Worm (Caenorhabditis elegans) whole organism, L4 larva: Measurements from ENCODE around the gene grl-25.

Experiments
- T26A8.4 ChIP-seq: fragments of 200-800 bp; sonication (Bioruptor generic); IDR thresholded peaks from 2 replicates; pipeline ENCODE4 v1.3.6; 2022; ENCODE audit warnings: missing genetic modification characterization, missing compliant biosample characterization
- Y48G9A.11 ChIP-seq: fragments of 200-800 bp; sonication (Bioruptor generic); IDR thresholded peaks from 2 replicates; pipeline ENCODE4 v1.3.6; 2022; ENCODE audit warnings: missing genetic modification reagents, missing genetic modification characterization, missing compliant biosample characterization
- ceh-28 ChIP-seq: fragments of 150-350 bp; optimal IDR thresholded peaks from 2 replicates; lab custom pipeline; 2014; ENCODE audit warnings: missing biosample characterization, missing genetic modification reagents, missing genetic modification characterization
- ceh-82 ChIP-seq: sonication (generic microtip); optimal IDR thresholded peaks from 2 replicates; lab custom pipeline; 2017; ENCODE audit warnings: missing biosample characterization, missing genetic modification characterization
- ces-1 ChIP-seq: fragments of 150-350 bp; sonication (generic microtip); optimal IDR thresholded peaks from 4 replicates; lab custom pipeline; 2014; ENCODE audit warnings: missing biosample characterization, missing genetic modification reagents, missing genetic modification characterization
- daf-12 ChIP-seq: fragments of 150-350 bp; optimal IDR thresholded peaks from 2 replicates; lab custom pipeline; 2014; ENCODE audit warnings: missing biosample characterization, missing genetic modification reagents, missing genetic modification characterization
- dpl-1 ChIP-seq: fragments of 150-350 bp; optimal IDR thresholded peaks from 2 replicates; lab custom pipeline; 2014; ENCODE audit warnings: missing biosample characterization, missing genetic modification reagents, missing genetic modification characterization
- duxl-1 ChIP-seq: sonication (generic microtip); optimal IDR thresholded peaks from 2 replicates; lab custom pipeline; 2016; ENCODE audit warnings: mild to moderate bottlenecking, missing genetic modification characterization, moderate library complexity, missing compliant biosample characterization; ENCODE audit not compliant: poor library complexity
- egl-43 ChIP-seq: fragments of 200-800 bp; sonication (Bioruptor generic); IDR thresholded peaks from 2 replicates; pipeline ENCODE4 v1.3.6; 2022; ENCODE audit warnings: missing genetic modification reagents, missing genetic modification characterization, missing compliant biosample characterization
- fkh-10 ChIP-seq: fragments of 150-350 bp; optimal IDR thresholded peaks from 2 replicates; lab custom pipeline; 2014; ENCODE audit warnings: missing biosample characterization, missing genetic modification reagents, missing genetic modification characterization
- hlh-11 ChIP-seq: fragments of 200-800 bp; sonication (Bioruptor generic); optimal IDR thresholded peaks from 2 replicates; lab custom pipeline; 2018; ENCODE audit warnings: mild to moderate bottlenecking, missing genetic modification characterization, missing compliant biosample characterization
- hlh-30 ChIP-seq: sonication (generic microtip); optimal IDR thresholded peaks from 2 replicates; lab custom pipeline; 2017; ENCODE audit warnings: antibody characterized with exemption, mild to moderate bottlenecking, missing genetic modification characterization, missing compliant biosample characterization; ENCODE audit not compliant: insufficient read depth
- hmg-1.1 ChIP-seq: fragments of 200-800 bp; sonication (Bioruptor generic); IDR thresholded peaks from 2 replicates; pipeline ENCODE4 v1.3.6; 2022; ENCODE audit warnings: missing genetic modification reagents, missing genetic modification characterization, missing compliant biosample characterization
- lin-13 ChIP-seq: fragments of 150-350 bp; optimal IDR thresholded peaks from 2 replicates; lab custom pipeline; 2014; ENCODE audit warnings: missing biosample characterization, missing genetic modification reagents, missing genetic modification characterization
- lin-15B ChIP-seq: fragments of 150-350 bp; sonication (generic microtip); optimal IDR thresholded peaks from 3 replicates; lab custom pipeline; 2014; ENCODE audit warnings: missing biosample characterization, missing genetic modification characterization
- lsy-2 ChIP-seq, 2 experiments: fragments of 150-350 bp in 1 of 2; sonication (generic microtip) in 1 of 2; optimal IDR thresholded peaks; 2 replicates each; lab custom pipeline; 2014 to 2017; ENCODE audit warnings: missing biosample characterization in 2 of 2, missing genetic modification characterization in 2 of 2
- madf-9 ChIP-seq: fragments of 200-800 bp; sonication (Bioruptor generic); conservative IDR thresholded peaks from 2 replicates; pipeline ENCODE4 v1.3.6; 2022; ENCODE audit warnings: missing genetic modification reagents, missing genetic modification characterization, missing compliant biosample characterization
- mdl-1 ChIP-seq, 2 experiments: fragments of 150-350 bp in 1 of 2; sonication (generic microtip) in 1 of 2; optimal IDR thresholded peaks; 2 replicates each; lab custom pipeline; 2014 to 2017; ENCODE audit warnings: missing biosample characterization in 2 of 2, missing genetic modification characterization in 2 of 2
- mep-1 ChIP-seq: fragments of 150-350 bp; sonication (generic microtip); optimal IDR thresholded peaks from 3 replicates; lab custom pipeline; 2014; ENCODE audit warnings: missing biosample characterization, missing genetic modification characterization
- mes-2 ChIP-seq: sonication (generic microtip); optimal IDR thresholded peaks from 2 replicates; lab custom pipeline; 2016; ENCODE audit warnings: missing genotype, mild to moderate bottlenecking, missing genetic modification characterization, missing compliant biosample characterization; ENCODE audit not compliant: poor library complexity, severe bottlenecking
- mxl-2 ChIP-seq: fragments of 200-800 bp; sonication (Bioruptor generic); conservative IDR thresholded peaks from 2 replicates; pipeline ENCODE4 v1.3.6; 2022; ENCODE audit warnings: missing genetic modification reagents, missing genetic modification characterization, missing compliant biosample characterization
- nhr-11 ChIP-seq: fragments of 150-350 bp; optimal IDR thresholded peaks from 2 replicates; lab custom pipeline; 2014; ENCODE audit warnings: missing biosample characterization, missing genetic modification characterization
- nhr-28 ChIP-seq: fragments of 150-350 bp; optimal IDR thresholded peaks from 2 replicates; lab custom pipeline; 2014; ENCODE audit warnings: missing biosample characterization, missing genetic modification characterization
- nhr-6 ChIP-seq: fragments of 150-350 bp; optimal IDR thresholded peaks from 2 replicates; lab custom pipeline; 2014; ENCODE audit warnings: missing biosample characterization, missing genetic modification characterization
- nhr-77 ChIP-seq: fragments of 150-350 bp; optimal IDR thresholded peaks from 2 replicates; lab custom pipeline; 2014; ENCODE audit warnings: missing biosample characterization, missing genetic modification characterization
- pha-4 ChIP-seq, 2 experiments: fragments of 150-350 bp in 1 of 2; fragments of 200-800 bp in 1 of 2; sonication (Bioruptor generic) in 1 of 2; IDR thresholded peaks in 1 of 2; optimal IDR thresholded peaks in 1 of 2; 2 replicates each; pipeline versions ENCODE4 v1.3.6 to Lab custom; 2014 to 2022; ENCODE audit warnings: missing genetic modification characterization in 2 of 2, missing genetic modification reagents in 2 of 2, missing biosample characterization in 1 of 2, missing compliant biosample characterization in 1 of 2
- pqm-1 ChIP-seq: sonication (generic microtip); optimal IDR thresholded peaks from 2 replicates; lab custom pipeline; 2017; ENCODE audit warnings: missing biosample characterization, missing genetic modification characterization
- rbr-2 ChIP-seq: sonication (generic microtip); optimal IDR thresholded peaks from 2 replicates; lab custom pipeline; 2016; ENCODE audit warnings: missing genotype, missing genetic modification characterization, missing compliant biosample characterization
- set-16 ChIP-seq: fragments of 200-800 bp; sonication (Bioruptor generic); IDR thresholded peaks from 2 replicates; pipeline ENCODE4 v1.3.6; 2022; ENCODE audit warnings: missing genetic modification reagents, missing genetic modification characterization, missing compliant biosample characterization
- spr-1 ChIP-seq: sonication (generic microtip); optimal IDR thresholded peaks from 2 replicates; lab custom pipeline; 2016; ENCODE audit warnings: mild to moderate bottlenecking, missing genetic modification characterization, missing compliant biosample characterization
- unc-62 ChIP-seq, 3 experiments: fragments of 150-350 bp in 1 of 3; sonication (generic microtip); optimal IDR thresholded peaks in 2 of 3; peaks in 1 of 3; 1 replicate in 1 of 3; 2 replicates in 2 of 3; lab custom pipeline; 2014 to 2017; ENCODE audit warnings: missing biosample characterization in 3 of 3, missing genetic modification characterization in 3 of 3, missing genetic modification reagents in 3 of 3, missing genotype in 1 of 3
- vab-7 ChIP-seq: fragments of 200-800 bp; sonication (Bioruptor generic); IDR thresholded peaks from 2 replicates; pipeline ENCODE4 v1.3.6; 2022; ENCODE audit warnings: missing genetic modification reagents, missing genetic modification characterization, missing compliant biosample characterization
- ztf-7 ChIP-seq: fragments of 150-350 bp; optimal IDR thresholded peaks from 2 replicates; lab custom pipeline; 2014; ENCODE audit warnings: missing biosample characterization, missing genetic modification characterization

The grl-25 gene

DNA sequence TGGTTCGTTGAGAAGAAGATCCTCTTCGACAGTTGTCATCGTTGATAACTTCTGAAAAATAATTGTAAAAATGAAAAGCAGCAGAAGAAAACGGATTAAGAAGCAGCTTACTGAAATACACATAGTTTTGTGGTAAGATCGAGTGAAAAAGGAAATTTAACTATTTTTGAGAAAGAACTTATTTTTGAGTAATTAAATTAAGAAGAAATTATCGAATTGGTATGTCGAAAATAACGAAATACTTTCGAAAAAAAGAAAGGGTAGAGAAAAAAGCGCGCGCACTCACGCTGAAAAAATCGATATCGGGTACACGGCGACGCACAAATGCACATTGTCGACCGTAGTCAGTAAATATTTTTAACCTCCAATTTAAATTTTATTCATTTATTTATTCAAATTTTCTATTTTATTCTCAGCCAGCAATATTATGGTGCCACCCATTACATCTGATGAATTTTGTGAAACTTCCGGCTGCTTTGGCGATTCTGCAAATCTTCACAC is 5.9 kb upstream of the grl-25 start, which contains the start of the genes ZK643.5 and ZK643.2:
Gene ZK643.5, minus strand, starts transcription at position 51 of the 501 bp plus-strand sequence.
Gene ZK643.2, plus strand, starts transcription at position 395 of the 501 bp plus-strand sequence.
- peak; percentile 88 for TF ChIP-seq mes-2 (tag; lab: Kevin White, UChicago)
- no peak for TF ChIP-seq lin-15B
- TF ChIP-seq madf-9 (GFP tag; lab: Robert Waterston, UW) = no peak
- peak; percentile 2 for TF ChIP-seq fkh-10 (GFP tag; lab: Kevin White, UChicago)
- TF ChIP-seq mdl-1 (tag; optimal IDR thresholded peaks at IDR 0.05; lab: Kevin White, UChicago) = peak in 1 of 2 experiments; percentile 21
- TF ChIP-seq lsy-2 (tag; optimal IDR thresholded peaks at IDR 0.05; lab: Kevin White, UChicago) = peak in 1 of 2 experiments; percentile 97
- peak; percentile 76 for TF ChIP-seq hlh-30 (tag; lab: Kevin White, UChicago)
- no peak for TF ChIP-seq ces-1 (GFP tag; lab: Kevin White, UChicago)
- TF ChIP-seq ztf-7 (tag; lab: Kevin White, UChicago) = no peak
- TF ChIP-seq dpl-1 (GFP tag; lab: Kevin White, UChicago) = peak; percentile 80
- no peak for TF ChIP-seq nhr-11 (tag; lab: Kevin White, UChicago)
- TF ChIP-seq pha-4 (GFP tag; IDR thresholded peaks at IDR 0.05; lab: Robert Waterston, UW) = peak; percentile 64; the same call in 1 of the 2 replicates
- peak; percentile 24 for TF ChIP-seq pha-4 (tag; optimal IDR thresholded peaks at IDR 0.05; lab: Kevin White, UChicago)
- no peak for TF ChIP-seq mxl-2 (GFP tag; lab: Robert Waterston, UW)
- TF ChIP-seq hmg-1.1 (GFP tag; lab: Robert Waterston, UW) = 0 out of 2 replicates have a peak, but pooled peaks have one; percentile 26
- TF ChIP-seq nhr-77 (tag; lab: Kevin White, UChicago) = no peak
- no peak for TF ChIP-seq nhr-28 (tag; lab: Kevin White, UChicago)
- no peak for TF ChIP-seq Y48G9A.11 (GFP tag; lab: Robert Waterston, UW)
- peak; percentile 38 for TF ChIP-seq hlh-11
- TF ChIP-seq ceh-28 = peak; percentile 79
- TF ChIP-seq rbr-2 (tag; lab: Kevin White, UChicago) = peak; percentile 39

- TF ChIP-seq nhr-11 (tag; lab: Kevin White, UChicago) = no peak
- TF ChIP-seq vab-7 (GFP tag; lab: Robert Waterston, UW) = no peak
- TF ChIP-seq ceh-28 = no peak
- TF ChIP-seq ceh-82 (tag; lab: Kevin White, UChicago) = no peak
- TF ChIP-seq mep-1 (tag; lab: Kevin White, UChicago) = no peak
- TF ChIP-seq nhr-6 (tag; lab: Kevin White, UChicago) = no peak
- TF ChIP-seq daf-12 (tag; lab: Kevin White, UChicago) = no peak
- no peak for TF ChIP-seq lin-13 (GFP tag; lab: Kevin White, UChicago)
- no peak for TF ChIP-seq pqm-1 (tag; lab: Kevin White, UChicago)
- no peak for TF ChIP-seq T26A8.4 (GFP tag; lab: Robert Waterston, UW)
Measured at ce11 chrIII:8960664-8961063, 1.4 kb upstream of the grl-25 start, which contains the start of gene ZK643.6. Gene ZK643.6 (minus strand): TSS chrIII:8960764.

DNA sequence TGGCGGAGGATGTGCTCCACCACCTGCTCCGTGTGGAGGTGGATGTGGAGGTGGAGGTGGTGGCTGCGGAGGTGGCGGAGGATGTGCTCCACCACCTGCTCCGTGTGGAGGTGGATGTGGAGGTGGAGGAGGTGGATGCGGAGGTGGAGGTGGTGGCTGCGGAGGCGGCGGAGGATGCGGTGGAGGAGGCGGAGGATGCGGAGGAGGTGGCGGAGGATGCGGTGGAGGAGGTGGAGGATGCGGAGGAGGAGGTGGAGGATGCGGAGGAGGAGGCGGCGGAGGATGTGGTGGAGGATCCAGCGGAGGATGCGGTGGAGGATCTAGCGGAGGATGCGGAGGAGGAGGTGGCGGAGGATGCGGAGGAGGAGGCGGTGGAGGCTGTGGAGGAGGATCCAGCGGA is 382 bp downstream of the grl-25 start:
- TF ChIP-seq pha-4 (GFP tag; IDR thresholded peaks at IDR 0.05; lab: Robert Waterston, UW) (peak; percentile 98; the same call in 1 of the 2 replicates), pha-4 (tag; optimal IDR thresholded peaks at IDR 0.05; lab: Kevin White, UChicago) (no peak), set-16 (GFP tag; lab: Robert Waterston, UW) (peak; percentile 99), egl-43 (GFP tag; lab: Robert Waterston, UW) (0 out of 2 replicates have a peak, but pooled peaks have one; percentile 16), duxl-1 (tag; lab: Kevin White, UChicago) (no peak)

DNA sequence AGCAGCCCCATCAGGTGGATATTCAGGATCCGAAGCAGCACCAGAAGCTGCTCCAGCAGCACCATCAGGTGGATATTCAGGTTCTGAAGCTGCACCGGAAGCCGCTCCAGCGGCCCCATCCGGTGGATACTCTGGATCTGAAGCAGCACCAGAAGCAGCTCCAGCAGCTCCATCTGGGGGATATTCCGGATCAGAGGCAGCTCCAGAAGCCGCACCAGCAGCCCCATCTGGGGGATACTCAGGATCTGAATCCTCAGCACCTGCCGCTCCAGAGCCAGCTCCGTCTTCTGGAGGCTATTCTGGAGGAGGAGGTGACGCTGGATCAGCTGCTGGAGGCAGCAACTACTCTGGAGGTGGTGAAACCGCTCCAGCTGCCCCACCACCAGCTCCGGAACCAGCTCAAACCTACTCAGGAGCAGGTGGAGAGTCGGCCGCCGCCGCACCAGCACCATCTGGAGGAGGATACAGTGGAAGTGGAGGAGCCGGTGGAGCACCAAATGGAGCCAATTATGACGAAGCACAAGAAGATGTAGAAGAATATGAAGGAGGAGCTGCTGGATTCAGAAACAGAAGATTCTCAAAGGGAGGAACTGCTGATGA is 2.7 kb downstream of the grl-25 start:
- TF ChIP-seq spr-1 = no peak
- peak; percentile 69; the same call in 1 of the 2 replicates for TF ChIP-seq pha-4 (GFP tag; IDR thresholded peaks at IDR 0.05; lab: Robert Waterston, UW)
- no peak for TF ChIP-seq pha-4 (tag; optimal IDR thresholded peaks at IDR 0.05; lab: Kevin White, UChicago)
- peak; percentile 96 for TF ChIP-seq set-16 (GFP tag; lab: Robert Waterston, UW)
- TF ChIP-seq unc-62 (GFP tag; optimal IDR thresholded peaks at IDR 0.05 in 1 of 2; lab: Kevin White, UChicago) = peak in 1 of 2 experiments; percentile 15
- no peak for TF ChIP-seq unc-62 (tag; optimal IDR thresholded peaks at IDR 0.05; lab: Kevin White, UChicago)
- TF ChIP-seq, all 104 proteins: peak for 3
